Fruit fly (Drosophila melanogaster): ENCODE results near the gene CG4116.

dm6 chrX:3099913-3100275, 32.5 kb upstream of the CG4116 start:
- no peak for TF ChIP-seq HLH54F (GFP tag; optimal IDR thresholded peaks at IDR 0.05)
- TF ChIP-seq Hey (tag; optimal IDR thresholded peaks at IDR 0.05): no peak
- no peak for TF ChIP-seq onecut (GFP tag; IDR thresholded peaks at IDR 0.05)
